Worm (Caenorhabditis elegans) whole organism, early embryonic: ENCODE data around the gene M88.4.

Experiments used
- F13C5.2 ChIP-seq: sonication (generic microtip); optimal IDR thresholded peaks from 2 replicates; lab custom pipeline; 2017; ENCODE audit warnings: mild to moderate bottlenecking, missing genetic modification characterization, inconsistent platforms, missing compliant biosample characterization
- ceh-36 ChIP-seq: sonication (generic microtip); optimal IDR thresholded peaks from 2 replicates; lab custom pipeline; 2016; ENCODE audit warnings: missing genetic modification characterization, inconsistent platforms, missing compliant biosample characterization
- hmbx-1 ChIP-seq: sonication (generic microtip); optimal IDR thresholded peaks from 2 replicates; lab custom pipeline; 2016; ENCODE audit warnings: mild to moderate bottlenecking, missing genetic modification characterization, missing compliant biosample characterization
- hmg-4 ChIP-seq: fragments of 200-800 bp; sonication (Bioruptor generic); optimal IDR thresholded peaks from 2 replicates; lab custom pipeline; 2018; ENCODE audit warnings: mild to moderate bottlenecking, missing genetic modification characterization, missing compliant biosample characterization
- tbx-11 ChIP-seq: fragments of 200-800 bp; sonication (Bioruptor generic); IDR thresholded peaks from 2 replicates; pipeline ENCODE4 v1.3.6; 2022; ENCODE audit warnings: missing genetic modification characterization, missing compliant biosample characterization
- tbx-37 ChIP-seq: fragments of 200-800 bp; sonication (Bioruptor generic); conservative IDR thresholded peaks from 2 replicates; pipeline ENCODE4 v1.3.6; 2022; ENCODE audit warnings: missing genetic modification reagents, missing genetic modification characterization, missing compliant biosample characterization

The M88.4 gene

DNA sequence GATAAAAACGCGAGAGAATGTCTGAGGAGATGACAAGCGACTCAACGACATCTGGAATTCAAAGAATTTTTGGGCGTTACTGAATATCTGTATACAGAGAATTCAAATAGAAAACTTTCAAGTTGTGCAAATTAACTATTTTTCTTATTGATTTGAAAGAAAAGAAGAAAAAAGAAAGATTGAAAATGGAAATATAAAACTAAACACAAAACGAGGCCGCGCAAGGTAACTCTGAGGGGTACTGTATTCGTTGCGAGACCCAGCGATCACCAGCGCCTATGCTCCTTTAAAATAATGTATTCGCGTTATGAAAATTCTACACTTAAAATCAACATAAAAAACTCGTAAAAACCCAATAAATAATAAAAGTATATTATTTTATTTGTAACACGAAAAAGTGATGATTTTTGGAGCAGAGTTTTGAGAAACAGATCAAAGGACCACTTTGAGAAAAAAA lies 47.0 kb downstream of the M88.4 start, which contains the start of gene asb-1:
Gene asb-1 (minus strand): TSS at position 51 of the 457 bp plus-strand sequence.
- TF ChIP-seq tbx-11 (no peak), tbx-37 (GFP tag; lab: Robert Waterston, UW) (no peak)

DNA sequence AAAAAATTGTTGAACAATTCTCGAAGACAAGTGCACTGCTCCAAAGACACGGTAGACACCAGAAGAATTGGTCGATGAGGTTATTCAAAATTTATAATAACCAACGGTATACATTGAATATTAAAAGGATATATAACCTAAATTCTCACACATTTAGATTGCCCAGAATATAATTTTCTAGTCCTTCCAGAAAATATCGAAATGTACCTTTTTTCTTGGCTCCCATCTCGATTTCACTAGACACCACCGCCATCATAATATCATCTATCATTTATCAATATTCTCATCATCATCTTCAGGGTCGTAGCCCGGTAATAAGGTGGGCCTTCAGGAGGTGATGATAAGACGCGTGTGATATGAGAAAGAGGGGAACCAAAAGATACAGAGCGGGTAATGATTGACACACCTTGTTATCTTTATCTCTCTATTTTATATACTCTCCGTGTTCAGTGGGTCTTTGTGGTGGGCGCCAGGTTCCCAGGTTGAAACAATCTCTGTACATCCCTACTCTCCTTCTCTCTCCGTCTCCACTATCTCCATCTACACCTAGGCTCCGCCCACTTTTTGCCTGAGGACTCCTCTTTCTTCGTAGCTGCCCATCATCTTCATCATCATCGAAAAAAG lies 51.4 kb downstream of the M88.4 start, which contains the start of gene mab-21:
Gene mab-21 (plus strand): TSS at position 615 of the 624 bp plus-strand sequence.
- TF ChIP-seq ceh-36 (no peak), tbx-37 (GFP tag; lab: Robert Waterston, UW) (no peak), F13C5.2 (tag; lab: Kevin White, UChicago) (no peak), hmg-4 (GFP tag; lab: Kevin White, UChicago) (no peak), hmbx-1 (tag; lab: Kevin White, UChicago) (no peak)
